Worm (Caenorhabditis elegans) whole organism, early embryonic: Measurements from ENCODE around the gene jhdm-1.

Experiments used
- B0310.2 ChIP-seq: sonication (generic microtip); optimal IDR thresholded peaks from 2 replicates; lab custom pipeline; 2016; ENCODE audit warnings: mild to moderate bottlenecking, missing genetic modification characterization, missing compliant biosample characterization
- F13C5.2 ChIP-seq: sonication (generic microtip); optimal IDR thresholded peaks from 2 replicates; lab custom pipeline; 2017; ENCODE audit warnings: mild to moderate bottlenecking, missing genetic modification characterization, inconsistent platforms, missing compliant biosample characterization
- aly-1 ChIP-seq: sonication (generic microtip); optimal IDR thresholded peaks from 2 replicates; lab custom pipeline; 2016; ENCODE audit warnings: missing genetic modification characterization, missing compliant biosample characterization
- ama-1 ChIP-seq: fragments of 150-350 bp; optimal IDR thresholded peaks from 2 replicates; lab custom pipeline; 2014
- ceh-13 ChIP-seq: fragments of 200-800 bp; sonication (Bioruptor generic); optimal IDR thresholded peaks from 2 replicates; lab custom pipeline; 2018; ENCODE audit warnings: mild to moderate bottlenecking, missing genetic modification characterization, missing compliant biosample characterization
- ceh-36 ChIP-seq: sonication (generic microtip); optimal IDR thresholded peaks from 2 replicates; lab custom pipeline; 2016; ENCODE audit warnings: missing genetic modification characterization, inconsistent platforms, missing compliant biosample characterization
- ets-7 ChIP-seq: sonication (generic microtip); optimal IDR thresholded peaks from 2 replicates; lab custom pipeline; 2016; ENCODE audit warnings: missing genotype, missing genetic modification characterization, missing compliant biosample characterization
- flt-1 ChIP-seq: fragments of 200-800 bp; sonication (Bioruptor generic); IDR thresholded peaks from 2 replicates; pipeline ENCODE4 v1.3.6; 2022; ENCODE audit warnings: missing genetic modification characterization, missing compliant biosample characterization
- hmbx-1 ChIP-seq: sonication (generic microtip); optimal IDR thresholded peaks from 2 replicates; lab custom pipeline; 2016; ENCODE audit warnings: mild to moderate bottlenecking, missing genetic modification characterization, missing compliant biosample characterization
- hmg-4 ChIP-seq: fragments of 200-800 bp; sonication (Bioruptor generic); optimal IDR thresholded peaks from 2 replicates; lab custom pipeline; 2018; ENCODE audit warnings: mild to moderate bottlenecking, missing genetic modification characterization, missing compliant biosample characterization
- hnd-1 ChIP-seq: sonication (generic microtip); optimal IDR thresholded peaks from 2 replicates; lab custom pipeline; 2016; ENCODE audit warnings: missing genetic modification characterization, missing compliant biosample characterization
- pes-1 ChIP-seq: fragments of 200-800 bp; sonication (Bioruptor generic); IDR thresholded peaks from 2 replicates; pipeline ENCODE4 v1.3.6; 2022; ENCODE audit warnings: missing genetic modification reagents, missing genetic modification characterization, missing compliant biosample characterization
- scrt-1 ChIP-seq: fragments of 200-800 bp; sonication (Bioruptor generic); IDR thresholded peaks from 2 replicates; pipeline ENCODE4 v1.3.6; 2022; ENCODE audit warnings: missing genetic modification characterization, missing compliant biosample characterization
- sea-1 ChIP-seq: fragments of 200-800 bp; sonication (Bioruptor generic); conservative IDR thresholded peaks from 2 replicates; pipeline ENCODE4 v1.3.6; 2022; ENCODE audit warnings: missing genetic modification characterization, missing compliant biosample characterization
- tbx-11 ChIP-seq: fragments of 200-800 bp; sonication (Bioruptor generic); IDR thresholded peaks from 2 replicates; pipeline ENCODE4 v1.3.6; 2022; ENCODE audit warnings: missing genetic modification characterization, missing compliant biosample characterization
- tbx-37 ChIP-seq: fragments of 200-800 bp; sonication (Bioruptor generic); conservative IDR thresholded peaks from 2 replicates; pipeline ENCODE4 v1.3.6; 2022; ENCODE audit warnings: missing genetic modification reagents, missing genetic modification characterization, missing compliant biosample characterization
- tra-4 ChIP-seq: sonication (generic microtip); optimal IDR thresholded peaks from 2 replicates; lab custom pipeline; 2017; ENCODE audit warnings: missing genetic modification characterization, missing compliant biosample characterization

jhdm-1 gene

ce11 chrIII:6419409-6419944 is 34.8 kb upstream of the jhdm-1 start, which contains the start of gene atgl-1:
Gene atgl-1, minus strand, starts transcription at chrIII:6419459.
- no peak for TF ChIP-seq tbx-11 (GFP tag; lab: Robert Waterston, UW)
- no peak for TF ChIP-seq aly-1 (tag; lab: Kevin White, UChicago)
- TF ChIP-seq scrt-1 (GFP tag; lab: Robert Waterston, UW) = no peak
- TF ChIP-seq flt-1 (GFP tag; lab: Robert Waterston, UW) = no peak
- TF ChIP-seq sea-1 = no peak

ce11 chrIII:6420201-6420600 is 34.1 kb upstream of the jhdm-1 start:
- TF ChIP-seq ets-7 (tag; lab: Kevin White, UChicago) (no peak), ceh-13 (no peak), F13C5.2 (tag; lab: Kevin White, UChicago) (no peak), B0310.2 (tag; lab: Kevin White, UChicago) (no peak), pes-1 (no peak), ama-1 (no peak), hnd-1 (tag; lab: Kevin White, UChicago) (no peak), flt-1 (GFP tag; lab: Robert Waterston, UW) (no peak), hmbx-1 (tag; lab: Kevin White, UChicago) (no peak), sea-1 (no peak), hmg-4 (GFP tag; lab: Kevin White, UChicago) (no peak)

ce11 chrIII:6420995-6421404 is 33.3 kb upstream of the jhdm-1 start:
- no peak for TF ChIP-seq hmbx-1 (tag; lab: Kevin White, UChicago)
- no peak for TF ChIP-seq ets-7 (tag; lab: Kevin White, UChicago)
- no peak for TF ChIP-seq F13C5.2 (tag; lab: Kevin White, UChicago)
- TF ChIP-seq tra-4 (tag; lab: Kevin White, UChicago) = no peak
- no peak for TF ChIP-seq hnd-1 (tag; lab: Kevin White, UChicago)
- TF ChIP-seq scrt-1 (GFP tag; lab: Robert Waterston, UW) = no peak
- no peak for TF ChIP-seq B0310.2 (tag; lab: Kevin White, UChicago)
- TF ChIP-seq tbx-11 (GFP tag; lab: Robert Waterston, UW) = no peak
- TF ChIP-seq flt-1 (GFP tag; lab: Robert Waterston, UW) = no peak
- no peak for TF ChIP-seq aly-1 (tag; lab: Kevin White, UChicago)
- no peak for TF ChIP-seq pes-1
- TF ChIP-seq ama-1 = no peak
- no peak for TF ChIP-seq ceh-36 (tag; lab: Kevin White, UChicago)
- TF ChIP-seq tbx-37 (GFP tag; lab: Robert Waterston, UW) = no peak
- no peak for TF ChIP-seq sea-1
- no peak for TF ChIP-seq ceh-13

- TF ChIP-seq flt-1 (GFP tag; lab: Robert Waterston, UW) = no peak
These were observed 32.8 kb upstream of the jhdm-1 start for ce11 chrIII:6421473-6421872.

ce11 chrIII:6421973-6422511 is 32.2 kb upstream of the jhdm-1 start:
- no peak for TF ChIP-seq hmg-4 (GFP tag; lab: Kevin White, UChicago)
- TF ChIP-seq tbx-11 (GFP tag; lab: Robert Waterston, UW) = no peak
- no peak for TF ChIP-seq flt-1 (GFP tag; lab: Robert Waterston, UW)
- no peak for TF ChIP-seq ceh-36 (tag; lab: Kevin White, UChicago)
- no peak for TF ChIP-seq sea-1
- no peak for TF ChIP-seq F13C5.2 (tag; lab: Kevin White, UChicago)
- no peak for TF ChIP-seq B0310.2 (tag; lab: Kevin White, UChicago)
- no peak for TF ChIP-seq tra-4 (tag; lab: Kevin White, UChicago)
- TF ChIP-seq ceh-13 = no peak
- TF ChIP-seq aly-1 (tag; lab: Kevin White, UChicago) = no peak
- no peak for TF ChIP-seq hmbx-1 (tag; lab: Kevin White, UChicago)
- TF ChIP-seq tbx-37 (GFP tag; lab: Robert Waterston, UW) = no peak
- TF ChIP-seq hnd-1 (tag; lab: Kevin White, UChicago) = no peak
- TF ChIP-seq pes-1 = no peak
- no peak for TF ChIP-seq scrt-1 (GFP tag; lab: Robert Waterston, UW)

- TF ChIP-seq tra-4 (tag; lab: Kevin White, UChicago) (no peak), ama-1 (no peak), F13C5.2 (tag; lab: Kevin White, UChicago) (no peak), hmbx-1 (tag; lab: Kevin White, UChicago) (no peak), hnd-1 (tag; lab: Kevin White, UChicago) (no peak), tbx-11 (GFP tag; lab: Robert Waterston, UW) (no peak), sea-1 (no peak), pes-1 (no peak), scrt-1 (GFP tag; lab: Robert Waterston, UW) (no peak), ets-7 (tag; lab: Kevin White, UChicago) (no peak), tbx-37 (GFP tag; lab: Robert Waterston, UW) (no peak), B0310.2 (tag; lab: Kevin White, UChicago) (no peak), aly-1 (tag; lab: Kevin White, UChicago) (no peak), ceh-36 (tag; lab: Kevin White, UChicago) (no peak), hmg-4 (GFP tag; lab: Kevin White, UChicago) (no peak), ceh-13 (no peak)
These were observed 31.6 kb upstream of the jhdm-1 start for ce11 chrIII:6422721-6423120.

- no peak for TF ChIP-seq aly-1 (tag; lab: Kevin White, UChicago)
- no peak for TF ChIP-seq pes-1
- no peak for TF ChIP-seq B0310.2 (tag; lab: Kevin White, UChicago)
- no peak for TF ChIP-seq scrt-1 (GFP tag; lab: Robert Waterston, UW)
- no peak for TF ChIP-seq ama-1
- no peak for TF ChIP-seq tra-4 (tag; lab: Kevin White, UChicago)
- TF ChIP-seq ets-7 (tag; lab: Kevin White, UChicago) = no peak
- no peak for TF ChIP-seq hmbx-1 (tag; lab: Kevin White, UChicago)
- no peak for TF ChIP-seq flt-1 (GFP tag; lab: Robert Waterston, UW)
These were observed 27.1 kb upstream of the jhdm-1 start, which contains the start of gene C05D11.8 for ce11 chrIII:6427205-6427604. Gene C05D11.8, minus strand, starts transcription at chrIII:6427305.
